Worm (Caenorhabditis elegans): Measurements from ENCODE around the gene insc-1.

ce11 chrII:7411930-7412329 is 53.2 kb downstream of the insc-1 start, which contains the start of gene K02A2.5:
- TF ChIP-seq tab-1 (GFP tag; IDR thresholded peaks at IDR 0.05) (no peak), flt-1 (GFP tag; IDR thresholded peaks at IDR 0.05) (no peak), ztf-23 (GFP tag; IDR thresholded peaks at IDR 0.05) (no peak), ref-1 (GFP tag; conservative IDR thresholded peaks at IDR 0.05) (no peak), cog-1 (tag; optimal IDR thresholded peaks at IDR 0.05) (no peak), T22C8.4 (GFP tag; IDR thresholded peaks at IDR 0.05) (no peak), med-1 (GFP tag; optimal IDR thresholded peaks at IDR 0.05; ENCODE audit: insufficient read depth) (no peak), ztf-29 (GFP tag; IDR thresholded peaks at IDR 0.05) (no peak), klf-2 (GFP tag; conservative IDR thresholded peaks at IDR 0.05) (no peak)

All from whole organism, midembryonic.